Fruit fly (Drosophila melanogaster) whole organism, embryonic: ENCODE measurements around the gene CG15880.
A peak's percentile ranks its signal among the peaks of the same experiment; 100 is the strongest.

ENCODE experiments used
- Abd-B ChIP-seq: fragments of 200-800 bp; sonication (Bioruptor generic); optimal IDR thresholded peaks from 2 replicates; lab custom pipeline; 2018; ENCODE audit warnings: missing biosample characterization, mild to moderate bottlenecking, missing genetic modification characterization, moderate library complexity
- BtbVII ChIP-seq: fragments of 200-800 bp; sonication (Bioruptor generic); optimal IDR thresholded peaks from 3 replicates; lab custom pipeline; 2017; ENCODE audit warnings: missing biosample characterization, mild to moderate bottlenecking, missing genetic modification characterization
- CG10274 ChIP-seq: fragments of 200-800 bp; sonication (Bioruptor generic); optimal IDR thresholded peaks from 3 replicates; lab custom pipeline; 2017; ENCODE audit warnings: missing biosample characterization, mild to moderate bottlenecking, missing genetic modification characterization
- CG11504 ChIP-seq: fragments of 200-800 bp; sonication (Bioruptor generic); optimal IDR thresholded peaks from 3 replicates; lab custom pipeline; 2019; ENCODE audit warnings: missing biosample characterization, mild to moderate bottlenecking, missing genetic modification characterization, moderate library complexity
- CG11695 ChIP-seq: fragments of 200-800 bp; sonication (Bioruptor generic); IDR thresholded peaks from 3 replicates; pipeline ENCODE4 v1.3.6; 2022; ENCODE audit warnings: missing biosample characterization, missing genetic modification characterization
- CG14667 ChIP-seq: fragments of 200-800 bp; sonication (Bioruptor generic); IDR thresholded peaks from 2 replicates; pipeline ENCODE4 v1.3.6; 2022; ENCODE audit warnings: missing biosample characterization, missing genetic modification characterization
- CG14710 ChIP-seq: fragments of 200-800 bp; sonication (Bioruptor generic); optimal IDR thresholded peaks from 3 replicates; lab custom pipeline; 2019; ENCODE audit warnings: missing biosample characterization, mild to moderate bottlenecking, missing genetic modification characterization, moderate library complexity
- CG1529 ChIP-seq: fragments of 200-800 bp; sonication (Bioruptor generic); optimal IDR thresholded peaks from 3 replicates; lab custom pipeline; 2018; ENCODE audit warnings: missing biosample characterization, missing genetic modification characterization
- CG16779 ChIP-seq: fragments of 200-800 bp; sonication (Bioruptor generic); IDR thresholded peaks from 2 replicates; pipeline ENCODE4 v1.3.6; 2022; ENCODE audit warnings: missing biosample characterization, missing genetic modification characterization
- CG17829 ChIP-seq: fragments of 200-800 bp; optimal IDR thresholded peaks from 2 replicates; lab custom pipeline; 2019; ENCODE audit warnings: missing biosample characterization, mild to moderate bottlenecking, missing genetic modification characterization, moderate library complexity
- CG17912 ChIP-seq: fragments of 200-800 bp; sonication (Bioruptor generic); optimal IDR thresholded peaks from 2 replicates; lab custom pipeline; 2018; ENCODE audit warnings: missing biosample characterization, mild to moderate bottlenecking, missing genetic modification characterization
- CG18764 ChIP-seq: fragments of 200-800 bp; sonication (Bioruptor generic); optimal IDR thresholded peaks from 3 replicates; lab custom pipeline; 2016; ENCODE audit warnings: missing biosample characterization, missing genetic modification characterization
- CG30020 ChIP-seq: fragments of 200-800 bp; optimal IDR thresholded peaks from 2 replicates; lab custom pipeline; 2019; ENCODE audit warnings: missing biosample characterization, mild to moderate bottlenecking, missing genetic modification characterization, moderate library complexity
- CG3407 ChIP-seq: fragments of 200-800 bp; sonication (Bioruptor generic); optimal IDR thresholded peaks from 2 replicates; lab custom pipeline; 2018; ENCODE audit warnings: missing biosample characterization, mild to moderate bottlenecking, missing genetic modification characterization
- CG4404 ChIP-seq: fragments of 200-800 bp; sonication (Bioruptor generic); IDR thresholded peaks from 2 replicates; pipeline ENCODE4 v1.3.6; 2022; ENCODE audit warnings: missing biosample characterization, missing genetic modification characterization
- CG4730 ChIP-seq: fragments of 200-800 bp; sonication (Bioruptor generic); IDR thresholded peaks from 2 replicates; pipeline ENCODE4 v1.3.6; 2022; ENCODE audit warnings: missing biosample characterization, missing genetic modification characterization
- CG6175 ChIP-seq: fragments of 200-800 bp; sonication (Bioruptor generic); IDR thresholded peaks from 3 replicates; pipeline ENCODE4 v1.3.6; 2022; ENCODE audit warnings: missing biosample characterization, missing genetic modification characterization
- CG7357 ChIP-seq: fragments of 200-800 bp; sonication (Bioruptor generic); IDR thresholded peaks from 3 replicates; pipeline ENCODE4 v1.3.6; 2022; ENCODE audit warnings: missing biosample characterization, missing genetic modification characterization
- CG8089 ChIP-seq: fragments of 200-800 bp; sonication (Bioruptor generic); optimal IDR thresholded peaks from 3 replicates; lab custom pipeline; 2016; ENCODE audit warnings: missing biosample characterization, missing genetic modification characterization
- CG8765 ChIP-seq: fragments of 200-800 bp; sonication (Bioruptor generic); IDR thresholded peaks from 2 replicates; pipeline ENCODE4 v1.3.6; 2022; ENCODE audit warnings: missing biosample characterization, missing genetic modification characterization
- CG8944 ChIP-seq: fragments of 200-800 bp; sonication (Bioruptor generic); optimal IDR thresholded peaks from 3 replicates; lab custom pipeline; 2016; ENCODE audit warnings: missing biosample characterization, missing genetic modification characterization
- CG9609 ChIP-seq: fragments of 200-800 bp; sonication (Bioruptor generic); optimal IDR thresholded peaks from 3 replicates; lab custom pipeline; 2016; ENCODE audit warnings: missing biosample characterization, missing genetic modification characterization
- CG9797 ChIP-seq: fragments of 200-800 bp; sonication (Bioruptor generic); optimal IDR thresholded peaks from 3 replicates; lab custom pipeline; 2018; ENCODE audit warnings: missing biosample characterization, mild to moderate bottlenecking, missing genetic modification characterization
- Camta ChIP-seq: fragments of 200-800 bp; sonication (Bioruptor generic); optimal IDR thresholded peaks from 2 replicates; lab custom pipeline; 2016; ENCODE audit warnings: missing biosample characterization, missing genetic modification characterization
- CoRest ChIP-seq: fragments of 200-800 bp; sonication (Bioruptor generic); optimal IDR thresholded peaks from 3 replicates; lab custom pipeline; 2018; ENCODE audit warnings: missing biosample characterization, mild to moderate bottlenecking, missing genetic modification characterization, moderate library complexity
- Dll ChIP-seq: fragments of 200-800 bp; sonication (Bioruptor generic); IDR thresholded peaks from 4 replicates; pipeline ENCODE4 v1.3.6; 2022; ENCODE audit warnings: missing biosample characterization, missing genetic modification characterization; ENCODE audit not compliant: partially characterized antibody
- Lhr ChIP-seq: fragments of 200-800 bp; sonication (Bioruptor generic); optimal IDR thresholded peaks from 3 replicates; lab custom pipeline; 2017; ENCODE audit warnings: mild to moderate bottlenecking, missing biosample characterization, missing genetic modification reagents, missing genetic modification characterization
- Mrtf ChIP-seq: fragments of 200-800 bp; sonication (Bioruptor generic); IDR thresholded peaks from 3 replicates; pipeline ENCODE4 v1.3.6; 2022; ENCODE audit warnings: missing biosample characterization, missing genetic modification characterization
- Ssrp ChIP-seq: fragments of 200-800 bp; sonication (Bioruptor generic); optimal IDR thresholded peaks from 2 replicates; lab custom pipeline; 2018; ENCODE audit warnings: missing biosample characterization, mild to moderate bottlenecking, missing genetic modification characterization, moderate library complexity
- Stat92E ChIP-seq, 3 experiments: fragments of >200 bp in 2 of 3; fragments of 200-800 bp in 1 of 3; sonication (Bioruptor generic) in 1 of 3; optimal IDR thresholded peaks; 2 replicates each; lab custom pipeline; 2017 to 2019; ENCODE audit warnings: missing biosample characterization in 3 of 3, missing genetic modification characterization in 3 of 3, mild to moderate bottlenecking in 1 of 3, moderate library complexity in 1 of 3
- Tbp ChIP-seq: fragments of >200 bp; optimal IDR thresholded peaks from 2 replicates; lab custom pipeline; 2018; ENCODE audit warnings: missing biosample characterization, missing genetic modification characterization
- Xbp1 ChIP-seq: fragments of 200-800 bp; sonication (Bioruptor generic); optimal IDR thresholded peaks from 3 replicates; lab custom pipeline; 2016; ENCODE audit warnings: missing biosample characterization, mild to moderate bottlenecking, missing genetic modification characterization
- bowl ChIP-seq: fragments of 200-800 bp; sonication (Bioruptor generic); IDR thresholded peaks from 2 replicates; pipeline ENCODE4 v1.3.6; 2022; ENCODE audit warnings: missing biosample characterization, missing genetic modification characterization
- crol ChIP-seq: fragments of 200-800 bp; sonication (Bioruptor generic); IDR thresholded peaks from 2 replicates; pipeline ENCODE4 v1.3.6; 2022; ENCODE audit warnings: missing biosample characterization, missing genetic modification characterization
- disco-r ChIP-seq: fragments of 200-800 bp; sonication (Bioruptor generic); optimal IDR thresholded peaks from 2 replicates; lab custom pipeline; 2016; ENCODE audit warnings: missing biosample characterization, missing genetic modification characterization
- ewg ChIP-seq: fragments of 200-800 bp; sonication (Bioruptor generic); optimal IDR thresholded peaks from 3 replicates; lab custom pipeline; 2017; ENCODE audit warnings: mild to moderate bottlenecking, missing biosample characterization, missing genetic modification reagents, missing genetic modification characterization
- eyg ChIP-seq: fragments of 200-800 bp; sonication (Bioruptor generic); optimal IDR thresholded peaks from 3 replicates; lab custom pipeline; 2016; ENCODE audit warnings: missing biosample characterization, missing genetic modification characterization
- fu2 ChIP-seq: fragments of 200-800 bp; sonication (Bioruptor generic); optimal IDR thresholded peaks from 2 replicates; lab custom pipeline; 2016; ENCODE audit warnings: missing biosample characterization, missing genetic modification characterization
- gsb ChIP-seq: fragments of 200-800 bp; sonication (Bioruptor generic); IDR thresholded peaks from 2 replicates; pipeline ENCODE4 v1.3.6; 2022; ENCODE audit warnings: missing biosample characterization, missing genetic modification characterization
- ind ChIP-seq: fragments of 200-800 bp; sonication (Bioruptor generic); optimal IDR thresholded peaks from 3 replicates; lab custom pipeline; 2016; ENCODE audit warnings: missing biosample characterization, missing genetic modification characterization
- inv ChIP-seq: fragments of 200-800 bp; sonication (Bioruptor generic); IDR thresholded peaks from 2 replicates; pipeline ENCODE4 v1.3.6; 2022; ENCODE audit warnings: missing biosample characterization, missing genetic modification characterization; ENCODE audit not compliant: partially characterized antibody
- knrl ChIP-seq: fragments of 200-800 bp; sonication (Bioruptor generic); IDR thresholded peaks from 3 replicates; pipeline ENCODE4 v1.3.6; 2022; ENCODE audit warnings: missing biosample characterization, missing genetic modification characterization; ENCODE audit not compliant: partially characterized antibody
- lola ChIP-seq, 3 experiments: fragments of >200 bp in 2 of 3; fragments of 200-800 bp in 1 of 3; sonication (Bioruptor generic) in 1 of 3; optimal IDR thresholded peaks; 2 replicates each; lab custom pipeline; 2017 to 2019; ENCODE audit warnings: missing biosample characterization in 3 of 3, missing genetic modification characterization in 3 of 3, mild to moderate bottlenecking in 1 of 3, moderate library complexity in 1 of 3
- mam ChIP-seq: fragments of 200-800 bp; sonication (Bioruptor generic); optimal IDR thresholded peaks from 3 replicates; lab custom pipeline; 2016; ENCODE audit warnings: missing biosample characterization, missing genetic modification characterization
- nau ChIP-seq: fragments of 200-800 bp; sonication (Bioruptor generic); optimal IDR thresholded peaks from 3 replicates; lab custom pipeline; 2017; ENCODE audit warnings: missing biosample characterization, mild to moderate bottlenecking, missing genetic modification characterization, missing genetic modification reagents
- odd ChIP-seq: fragments of 200-800 bp; sonication (Bioruptor generic); optimal IDR thresholded peaks from 2 replicates; lab custom pipeline; 2017; ENCODE audit warnings: missing biosample characterization, mild to moderate bottlenecking, missing genetic modification characterization
- row ChIP-seq: fragments of 200-800 bp; sonication (Bioruptor generic); IDR thresholded peaks from 3 replicates; pipeline ENCODE4 v1.3.6; 2022; ENCODE audit warnings: missing biosample characterization, missing genetic modification characterization
- salm ChIP-seq: fragments of 200-800 bp; sonication (Bioruptor generic); optimal IDR thresholded peaks from 2 replicates; lab custom pipeline; 2018; ENCODE audit warnings: missing biosample characterization, mild to moderate bottlenecking, missing genetic modification characterization
- ssp ChIP-seq: fragments of 200-800 bp; sonication (Bioruptor generic); IDR thresholded peaks from 2 replicates; pipeline ENCODE4 v1.3.6; 2022; ENCODE audit warnings: missing biosample characterization, missing genetic modification characterization
- wdn ChIP-seq: fragments of 200-800 bp; sonication (Bioruptor generic); IDR thresholded peaks from 2 replicates; pipeline ENCODE4 v1.3.6; 2022; ENCODE audit warnings: missing biosample characterization, missing genetic modification characterization

Gene CG15880

dm6 chr2L:825768-826263 lies 8.1 kb upstream of the CG15880 start, which contains the start of the genes CG3862 and dock (continued):
- TF ChIP-seq CG7357 (GFP tag; lab: Robert Waterston, UW) (no peak), CG9609 (peak; percentile 4), CG4404 (GFP tag; lab: Robert Waterston, UW) (no peak), CG3407 (GFP tag; lab: Kevin White, UChicago) (no peak), CG6175 (GFP tag; lab: Robert Waterston, UW) (peak; percentile 51; the same call in 1 of the 3 replicates), ind (peak; percentile 39), Camta (GFP tag; lab: Kevin White, UChicago) (no peak), mam (GFP tag; lab: Kevin White, UChicago) (peak; percentile 56), CG14667 (GFP tag; lab: Robert Waterston, UW) (no peak), Mrtf (GFP tag; lab: Robert Waterston, UW) (0 out of 3 replicates have a peak, but pooled peaks have one; percentile 16), row (GFP tag; lab: Robert Waterston, UW) (peak; percentile 45; the same call in 2 of the 3 replicates), Stat92E (GFP tag; optimal IDR thresholded peaks at IDR 0.05; lab: Kevin White, UChicago) (peak in 1 of 3 experiments; percentile 68), CG16779 (GFP tag; lab: Robert Waterston, UW) (no peak), Lhr (peak; percentile 21), wdn (GFP tag; lab: Robert Waterston, UW) (no peak), CG17912 (GFP tag; lab: Kevin White, UChicago) (peak; percentile 70), odd (GFP tag; lab: Kevin White, UChicago) (no peak), CG8944 (peak; percentile 22), CG30020 (tag; lab: Kevin White, UChicago) (peak; percentile 16), CoRest (tag; lab: Kevin White, UChicago) (peak; percentile 32), CG10274 (GFP tag; lab: Kevin White, UChicago) (no peak), CG11695 (GFP tag; lab: Robert Waterston, UW) (0 out of 3 replicates have a peak, but pooled peaks have one; percentile 12), CG9797 (GFP tag; lab: Kevin White, UChicago) (peak; percentile 58), Tbp (GFP tag; lab: Kevin White, UChicago) (peak; percentile 7), disco-r (no peak), CG18764 (peak; percentile 33), gsb (GFP tag; lab: Robert Waterston, UW) (no peak), CG17829 (tag; lab: Kevin White, UChicago) (peak; percentile 50), CG8765 (GFP tag; lab: Robert Waterston, UW) (0 out of 2 replicates have a peak, but pooled peaks have one; percentile 41), Dll (peak; percentile 88), nau (GFP tag; lab: Kevin White, UChicago) (no peak), eyg (GFP tag; lab: Kevin White, UChicago) (no peak), CG1529 (GFP tag; lab: Kevin White, UChicago) (no peak), Xbp1 (GFP tag; lab: Kevin White, UChicago) (peak; percentile 50), lola (GFP tag; optimal IDR thresholded peaks at IDR 0.05; lab: Kevin White, UChicago) (peak in 1 of 3 experiments; percentile 1), Ssrp (tag; lab: Kevin White, UChicago) (no peak), bowl (GFP tag; lab: Robert Waterston, UW) (no peak), CG8089 (GFP tag; lab: Kevin White, UChicago) (peak; percentile 49), fu2 (GFP tag; lab: Kevin White, UChicago) (peak; percentile 28), CG14710 (tag; lab: Kevin White, UChicago) (peak; percentile 70), BtbVII (GFP tag; lab: Kevin White, UChicago) (peak; percentile 67), crol (GFP tag; lab: Robert Waterston, UW) (no peak), ssp (GFP tag; lab: Robert Waterston, UW) (no peak), ewg (GFP tag; lab: Kevin White, UChicago) (peak; percentile 23), salm (no peak), CG4730 (GFP tag; lab: Robert Waterston, UW) (no peak), Abd-B (GFP tag; lab: Kevin White, UChicago) (peak; percentile 39), CG11504 (peak; percentile 40), knrl (GFP tag; lab: Robert Waterston, UW) (peak; percentile 91), inv (GFP tag; lab: Robert Waterston, UW) (peak; percentile 88)
